Worm (Caenorhabditis elegans) whole organism, L1 larva: ENCODE data around the gene max-2.

Experiments
- dpl-1 ChIP-seq, 3 experiments: fragments of 150-350 bp in 2 of 3; sonication (generic microtip) in 1 of 3; optimal IDR thresholded peaks; 2 replicates each; lab custom pipeline; 2014 to 2017; ENCODE audit warnings: missing biosample characterization in 3 of 3, missing genetic modification characterization in 3 of 3, missing genetic modification reagents in 3 of 3
- nhr-19 ChIP-seq: fragments of 200-800 bp; sonication (Bioruptor generic); conservative IDR thresholded peaks from 2 replicates; pipeline ENCODE4 v1.3.6; 2022; ENCODE audit warnings: missing genetic modification characterization, missing compliant biosample characterization

DNA sequence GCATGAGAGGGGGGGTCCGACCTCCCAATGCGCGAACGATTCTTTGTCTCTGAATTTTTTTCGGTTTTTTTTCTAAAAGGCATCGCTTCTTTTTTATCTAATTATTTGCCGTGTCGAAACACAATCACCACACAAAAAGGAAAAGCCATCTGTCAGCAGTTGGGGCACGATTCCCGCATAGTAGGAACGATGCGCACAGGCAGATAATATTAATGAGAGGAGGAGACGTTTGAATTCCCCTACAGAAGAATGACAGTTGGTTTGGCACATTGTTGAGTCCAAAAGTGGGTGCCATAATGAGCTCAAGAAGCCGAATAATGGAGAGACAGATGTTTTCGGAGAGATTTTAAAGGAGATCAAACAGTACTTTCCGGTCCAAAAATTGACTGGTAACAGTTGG is 40.9 kb downstream of the max-2 start:
- TF ChIP-seq nhr-19 (GFP tag; lab: Robert Waterston, UW) = no peak
- TF ChIP-seq dpl-1 (GFP tag; optimal IDR thresholded peaks at IDR 0.05; lab: Kevin White, UChicago) = no peak
